Worm (Caenorhabditis elegans) whole organism, young adult: ENCODE results near the gene nlp-67.

Source experiments
- B0261.1 ChIP-seq: sonication (generic microtip); optimal IDR thresholded peaks from 2 replicates; lab custom pipeline; 2016; ENCODE audit warnings: mild to moderate bottlenecking, missing genetic modification characterization, moderate library complexity, missing compliant biosample characterization
- C17E4.6 ChIP-seq: fragments of 200-800 bp; sonication (Bioruptor generic); IDR thresholded peaks from 2 replicates; pipeline ENCODE4 v1.3.6; 2022; ENCODE audit warnings: missing genetic modification reagents, missing genetic modification characterization, missing compliant biosample characterization
- F37B4.10 ChIP-seq: fragments of 200-800 bp; sonication (Bioruptor generic); IDR thresholded peaks from 2 replicates; pipeline ENCODE4 v1.3.6; 2022; ENCODE audit warnings: missing genetic modification characterization, missing compliant biosample characterization
- F55B11.4 ChIP-seq: sonication (generic microtip); optimal IDR thresholded peaks from 2 replicates; lab custom pipeline; 2016; ENCODE audit warnings: missing compliant biosample characterization, missing genetic modification characterization, borderline replicate concordance; ENCODE audit not compliant: insufficient read depth
- K11D2.4 ChIP-seq: fragments of 200-800 bp; sonication (Bioruptor generic); IDR thresholded peaks from 2 replicates; pipeline ENCODE4 v1.3.6; 2022; ENCODE audit warnings: missing genetic modification reagents, missing genetic modification characterization, missing compliant biosample characterization
- K12H6.12 ChIP-seq: fragments of 200-800 bp; sonication (Bioruptor generic); optimal IDR thresholded peaks from 2 replicates; lab custom pipeline; 2018; ENCODE audit warnings: mild to moderate bottlenecking, missing genetic modification characterization, missing compliant biosample characterization
- Y56A3A.18 ChIP-seq: fragments of 200-800 bp; sonication (Bioruptor generic); IDR thresholded peaks from 2 replicates; pipeline ENCODE4 v1.3.6; 2022; ENCODE audit warnings: missing genetic modification reagents, missing genetic modification characterization, missing compliant biosample characterization
- ZK185.1 ChIP-seq: sonication (generic microtip); optimal IDR thresholded peaks from 2 replicates; lab custom pipeline; 2016; ENCODE audit warnings: mild to moderate bottlenecking, missing genetic modification characterization, missing compliant biosample characterization; ENCODE audit not compliant: poor library complexity, severe bottlenecking
- attf-3 ChIP-seq: fragments of 200-800 bp; sonication (Bioruptor generic); conservative IDR thresholded peaks from 2 replicates; pipeline ENCODE4 v1.3.6; 2022; ENCODE audit warnings: missing genetic modification reagents, missing genetic modification characterization, missing compliant biosample characterization
- ccch-3 ChIP-seq: fragments of 200-800 bp; sonication (Bioruptor generic); optimal IDR thresholded peaks from 2 replicates; lab custom pipeline; 2018; ENCODE audit warnings: mild to moderate bottlenecking, missing genetic modification characterization, missing compliant biosample characterization
- ceh-27 ChIP-seq: fragments of 200-800 bp; sonication (Bioruptor generic); optimal IDR thresholded peaks from 2 replicates; lab custom pipeline; 2018; ENCODE audit warnings: mild to moderate bottlenecking, missing genetic modification characterization, moderate library complexity, missing compliant biosample characterization
- dox-1 ChIP-seq: fragments of 200-800 bp; sonication (Bioruptor generic); IDR thresholded peaks from 2 replicates; pipeline ENCODE4 v1.3.6; 2022; ENCODE audit warnings: missing genetic modification reagents, missing genetic modification characterization, missing compliant biosample characterization
- egrh-3 ChIP-seq: fragments of 200-800 bp; sonication (Bioruptor generic); IDR thresholded peaks from 2 replicates; pipeline ENCODE4 v1.3.6; 2022; ENCODE audit warnings: missing genetic modification reagents, missing genetic modification characterization, missing compliant biosample characterization
- ekl-4 ChIP-seq: fragments of 200-800 bp; sonication (Bioruptor generic); IDR thresholded peaks from 2 replicates; pipeline ENCODE4 v1.3.6; 2022; ENCODE audit warnings: missing genetic modification reagents, missing genetic modification characterization, missing compliant biosample characterization
- gei-17 ChIP-seq: fragments of 200-800 bp; sonication (Bioruptor generic); optimal IDR thresholded peaks from 2 replicates; lab custom pipeline; 2018; ENCODE audit warnings: mild to moderate bottlenecking, missing genetic modification characterization, missing compliant biosample characterization
- hmg-1.2 ChIP-seq: fragments of 200-800 bp; sonication (Bioruptor generic); IDR thresholded peaks from 2 replicates; pipeline ENCODE4 v1.3.6; 2022; ENCODE audit warnings: missing genetic modification reagents, missing genetic modification characterization, missing compliant biosample characterization
- hmg-20 ChIP-seq: fragments of 200-800 bp; sonication (Bioruptor generic); IDR thresholded peaks from 2 replicates; pipeline ENCODE4 v1.3.6; 2022; ENCODE audit warnings: missing genetic modification reagents, missing genetic modification characterization, missing compliant biosample characterization
- hrde-1 ChIP-seq: sonication (generic microtip); optimal IDR thresholded peaks from 2 replicates; lab custom pipeline; 2016; ENCODE audit warnings: missing genetic modification characterization, mild to moderate bottlenecking, missing compliant biosample characterization, moderate library complexity, missing genotype, missing genetic modification reagents, borderline replicate concordance
- let-526 ChIP-seq: fragments of 200-800 bp; sonication (Bioruptor generic); IDR thresholded peaks from 2 replicates; pipeline ENCODE4 v1.3.6; 2022; ENCODE audit warnings: missing genetic modification reagents, missing genetic modification characterization, missing compliant biosample characterization
- lin-35 ChIP-seq, 3 experiments: fragments of 150-350 bp in 2 of 3; sonication (generic microtip) in 1 of 3; optimal IDR thresholded peaks; 2 replicates each; lab custom pipeline; 2014 to 2018; ENCODE audit warnings: missing biosample characterization in 3 of 3, missing genetic modification characterization in 3 of 3, missing genetic modification reagents in 3 of 3
- lin-40 ChIP-seq: sonication (generic microtip); optimal IDR thresholded peaks from 2 replicates; lab custom pipeline; 2016; ENCODE audit warnings: missing genetic modification characterization, mild to moderate bottlenecking, missing compliant biosample characterization, missing genotype, missing genetic modification reagents
- lir-1 ChIP-seq: fragments of 200-800 bp; sonication (Bioruptor generic); conservative IDR thresholded peaks from 2 replicates; pipeline ENCODE4 v1.3.6; 2022; ENCODE audit warnings: missing genetic modification reagents, missing genetic modification characterization, missing compliant biosample characterization
- lsy-27 ChIP-seq: sonication (generic microtip); optimal IDR thresholded peaks from 2 replicates; lab custom pipeline; 2017; ENCODE audit warnings: missing genetic modification characterization, mild to moderate bottlenecking, missing compliant biosample characterization, antibody characterized with exemption, missing genotype, borderline replicate concordance; ENCODE audit not compliant: insufficient read depth
- mcd-1 ChIP-seq: fragments of 200-800 bp; sonication (Bioruptor generic); IDR thresholded peaks from 2 replicates; pipeline ENCODE4 v1.3.6; 2022; ENCODE audit warnings: missing genetic modification reagents, missing genetic modification characterization, missing compliant biosample characterization
- mel-28 ChIP-seq: sonication (generic microtip); optimal IDR thresholded peaks from 2 replicates; lab custom pipeline; 2016; ENCODE audit warnings: borderline replicate concordance, mild to moderate bottlenecking, missing genetic modification characterization, missing compliant biosample characterization
- nhr-179 ChIP-seq: sonication (generic microtip); optimal IDR thresholded peaks from 2 replicates; lab custom pipeline; 2016; ENCODE audit warnings: mild to moderate bottlenecking, missing genetic modification characterization, missing compliant biosample characterization
- nhr-80 ChIP-seq: sonication (generic microtip); optimal IDR thresholded peaks from 2 replicates; lab custom pipeline; 2016; ENCODE audit warnings: missing genetic modification characterization, missing compliant biosample characterization
- rcor-1 ChIP-seq: fragments of 200-800 bp; sonication (Bioruptor generic); IDR thresholded peaks from 2 replicates; pipeline ENCODE4 v1.3.6; 2022; ENCODE audit warnings: missing genetic modification reagents, missing genetic modification characterization, missing compliant biosample characterization
- rec-8 ChIP-seq, 2 experiments: sonication (generic microtip); optimal IDR thresholded peaks; 2 replicates each; lab custom pipeline; 2016; ENCODE audit warnings: mild to moderate bottlenecking in 2 of 2, missing genetic modification characterization in 2 of 2, missing genetic modification reagents in 2 of 2, missing genotype in 2 of 2, missing biosample characterization in 1 of 2, missing compliant biosample characterization in 1 of 2, moderate library complexity in 1 of 2
- snpc-4 ChIP-seq, 5 experiments: fragments of 150-350 bp in 1 of 5; sonication (generic microtip) in 4 of 5; optimal IDR thresholded peaks; 2 replicates each; lab custom pipeline; 2014 to 2018; ENCODE audit warnings: missing genetic modification characterization in 5 of 5, missing biosample characterization in 3 of 5, antibody characterized with exemption in 2 of 5, mild to moderate bottlenecking in 2 of 5, missing compliant biosample characterization in 2 of 5, missing genotype in 2 of 5, moderate library complexity in 2 of 5, missing genetic modification reagents in 1 of 5
- somi-1 ChIP-seq: fragments of 200-800 bp; sonication (Bioruptor generic); optimal IDR thresholded peaks from 2 replicates; lab custom pipeline; 2018; ENCODE audit warnings: mild to moderate bottlenecking, missing genetic modification characterization, missing compliant biosample characterization
- tbp1 ChIP-seq: fragments of 200-800 bp; sonication (Bioruptor generic); optimal IDR thresholded peaks from 2 replicates; lab custom pipeline; 2018; ENCODE audit warnings: mild to moderate bottlenecking, missing genetic modification characterization, missing compliant biosample characterization
- zfh-2 ChIP-seq: fragments of 200-800 bp; sonication (Bioruptor generic); conservative IDR thresholded peaks from 2 replicates; pipeline ENCODE4 v1.3.6; 2022; ENCODE audit warnings: missing genetic modification reagents, missing genetic modification characterization, missing compliant biosample characterization

nlp-67 gene

ce11 chrX:16192574-16192973 is 8.4 kb downstream of the nlp-67 start (continued):
- TF ChIP-seq attf-3 (no peak), somi-1 (GFP tag; lab: Kevin White, UChicago) (no peak), rec-8 (tag; optimal IDR thresholded peaks at IDR 0.05; lab: Kevin White, UChicago) (no peak)
- TF ChIP-seq, all 124 proteins: peak for 13

DNA sequence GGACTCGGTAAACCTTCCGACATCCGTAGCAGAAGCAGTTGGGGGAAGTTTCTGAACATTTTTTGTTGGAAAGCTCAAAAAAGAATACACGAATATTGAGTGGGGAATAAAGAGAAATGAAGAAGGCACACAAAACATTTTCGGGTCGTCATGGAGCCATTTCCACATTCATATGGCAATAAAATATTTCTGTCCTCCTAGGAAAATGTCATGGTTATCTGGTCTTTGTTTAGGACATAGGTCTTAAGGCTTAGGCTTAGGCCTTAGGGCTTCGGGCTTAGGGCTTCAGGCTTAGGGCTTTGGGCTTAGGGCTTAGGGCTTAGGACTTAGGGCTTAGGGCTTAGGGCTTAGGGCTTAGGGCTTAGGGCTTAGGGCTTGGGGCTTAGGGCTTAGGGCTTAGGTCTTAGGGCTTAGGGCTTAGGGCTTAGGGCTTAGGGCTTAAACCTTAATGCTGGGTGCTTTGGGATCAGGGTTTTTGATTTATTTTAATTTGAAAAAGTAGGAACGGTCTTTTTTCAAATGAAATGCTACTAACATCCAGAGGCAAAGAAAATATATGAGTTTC is 15.1 kb downstream of the nlp-67 start, which contains the start of gene R11.3:
R11.3 (minus strand) TSS at position 51 of the 565 bp plus-strand sequence.
- TF ChIP-seq hmg-20 (GFP tag; lab: Robert Waterston, UW) (0 out of 2 replicates have a peak, but pooled peaks have one; percentile 29), lsy-27 (tag; lab: Kevin White, UChicago) (no peak), Y56A3A.18 (GFP tag; lab: Robert Waterston, UW) (no peak), ekl-4 (GFP tag; lab: Robert Waterston, UW) (0 out of 2 replicates have a peak, but pooled peaks have one; percentile 47)

DNA sequence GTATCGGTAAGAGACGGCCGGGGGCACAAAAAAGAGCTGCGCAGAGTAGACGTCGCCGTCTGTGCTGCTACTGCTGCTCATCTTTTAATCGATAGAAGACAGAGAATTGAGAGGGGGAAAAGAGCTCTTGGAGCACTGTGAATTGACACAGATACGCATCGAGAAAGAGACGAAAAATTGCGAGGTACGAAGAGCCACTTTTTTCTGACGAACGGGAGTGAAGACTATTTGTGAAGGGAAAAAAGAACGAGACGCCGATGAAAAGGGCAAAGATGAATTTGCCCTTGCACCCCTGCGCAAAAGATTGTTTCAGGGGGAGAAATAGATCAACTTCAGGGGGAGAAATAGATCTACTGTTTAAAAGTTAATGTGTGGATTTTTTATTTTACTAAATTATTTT is 18.1 kb downstream of the nlp-67 start:
- TF ChIP-seq lin-40 (tag; lab: Kevin White, UChicago) (peak; percentile 81), K12H6.12 (tag; lab: Kevin White, UChicago) (peak; percentile 67), zfh-2 (GFP tag; lab: Robert Waterston, UW) (peak; percentile 50; the same call in 1 of the 2 replicates), ceh-27 (GFP tag; lab: Kevin White, UChicago) (peak; percentile 29), F37B4.10 (GFP tag; lab: Robert Waterston, UW) (no peak), B0261.1 (tag; lab: Kevin White, UChicago) (peak; percentile 24), nhr-80 (tag; lab: Kevin White, UChicago) (peak; percentile 6), gei-17 (GFP tag; lab: Kevin White, UChicago) (peak; percentile 83), hmg-1.2 (peak; percentile 47; the same call in 1 of the 2 replicates), K11D2.4 (GFP tag; lab: Robert Waterston, UW) (peak; percentile 74), lin-35 (GFP tag; optimal IDR thresholded peaks at IDR 0.05; lab: Kevin White, UChicago) (peak in 1 of 3 experiments; percentile 49), C17E4.6 (0 out of 2 replicates have a peak, but pooled peaks have one; percentile 29), lir-1 (no peak), mcd-1 (0 out of 2 replicates have a peak, but pooled peaks have one; percentile 36), tbp1 (peak; percentile 16), snpc-4 (GFP tag; optimal IDR thresholded peaks at IDR 0.05; lab: Kevin White, UChicago) (no peak), snpc-4 (tag; optimal IDR thresholded peaks at IDR 0.05; lab: Kevin White, UChicago) (peak in 2 of 4 experiments; percentile 11 to 36), ccch-3 (GFP tag; lab: Kevin White, UChicago) (no peak), Y56A3A.18 (GFP tag; lab: Robert Waterston, UW) (no peak), dox-1 (GFP tag; lab: Robert Waterston, UW) (peak; percentile 73), hrde-1 (tag; lab: Kevin White, UChicago) (no peak), F55B11.4 (tag; lab: Kevin White, UChicago) (no peak), ZK185.1 (peak; percentile 34), nhr-179 (tag; lab: Kevin White, UChicago) (no peak), rcor-1 (peak; percentile 21; the same call in 1 of the 2 replicates), let-526 (GFP tag; lab: Robert Waterston, UW) (no peak)

ce11 chrX:16204310-16204709 is 20.1 kb downstream of the nlp-67 start:
- no peak for TF ChIP-seq mel-28 (tag; lab: Kevin White, UChicago)
- peak; percentile 68 for TF ChIP-seq zfh-2 (GFP tag; lab: Robert Waterston, UW)
- TF ChIP-seq snpc-4 (GFP tag; optimal IDR thresholded peaks at IDR 0.05; lab: Kevin White, UChicago) = no peak
- TF ChIP-seq snpc-4 (tag; optimal IDR thresholded peaks at IDR 0.05; lab: Kevin White, UChicago) = peak in 1 of 4 experiments; percentile 27
- TF ChIP-seq F37B4.10 (GFP tag; lab: Robert Waterston, UW) = no peak
- peak; percentile 39; the same call in 1 of the 2 replicates for TF ChIP-seq egrh-3 (GFP tag; lab: Robert Waterston, UW)
